Fruit fly (Drosophila melanogaster) Kc167 (cell line): ENCODE results near the gene AdoR.

ENCODE experiments used
- Myc ChIP-seq: fragments of >200 bp; optimal IDR thresholded peaks from 2 replicates; lab custom pipeline; 2017; ENCODE audit warnings: missing external identifiers
- Sin3A ChIP-seq: fragments of >200 bp; optimal IDR thresholded peaks from 2 replicates; lab custom pipeline; 2018; ENCODE audit warnings: missing external identifiers
- h ChIP-seq: fragments of >200 bp; optimal IDR thresholded peaks from 3 replicates; lab custom pipeline; 2018; ENCODE audit warnings: missing external identifiers
- insv ChIP-seq: fragments of >200 bp; optimal IDR thresholded peaks from 3 replicates; lab custom pipeline; 2018; ENCODE audit warnings: missing external identifiers
- psq ChIP-seq: fragments of >200 bp; optimal IDR thresholded peaks from 2 replicates; lab custom pipeline; 2017; ENCODE audit warnings: missing external identifiers
- ttk ChIP-seq: sonication (Bioruptor generic); optimal IDR thresholded peaks from 2 replicates; lab custom pipeline; 2017; ENCODE audit warnings: missing external identifiers

dm6 chr3R:30160312-30160942 is 11.0 kb upstream of the AdoR start, which contains the start of gene CG11498:
- TF ChIP-seq psq (lab: Kevin White, UChicago) = no peak
- no peak for TF ChIP-seq Myc (lab: Kevin White, UChicago)
- TF ChIP-seq ttk = no peak
- TF ChIP-seq insv (lab: Kevin White, UChicago) = no peak
- TF ChIP-seq Sin3A = no peak
- TF ChIP-seq h (lab: Kevin White, UChicago) = no peak
